Worm (Caenorhabditis elegans) whole organism, midembryonic: ENCODE measurements around the gene C34C12.12.
A peak's percentile ranks its signal among the peaks of the same experiment; 100 is the strongest.

Experiments used
- T22C8.4 ChIP-seq: fragments of 200-800 bp; sonication (Bioruptor generic); IDR thresholded peaks from 2 replicates; pipeline ENCODE4 v1.3.6; 2022; ENCODE audit warnings: missing genetic modification characterization, missing compliant biosample characterization
- cog-1 ChIP-seq: sonication (generic microtip); optimal IDR thresholded peaks from 2 replicates; lab custom pipeline; 2016; ENCODE audit warnings: missing genetic modification characterization, missing compliant biosample characterization
- flt-1 ChIP-seq: fragments of 200-800 bp; sonication (Bioruptor generic); IDR thresholded peaks from 2 replicates; pipeline ENCODE4 v1.3.6; 2022; ENCODE audit warnings: missing genetic modification characterization, missing compliant biosample characterization
- klf-2 ChIP-seq: fragments of 200-800 bp; sonication (Bioruptor generic); conservative IDR thresholded peaks from 2 replicates; pipeline ENCODE4 v1.3.6; 2022; ENCODE audit warnings: missing genetic modification reagents, missing genetic modification characterization, missing compliant biosample characterization
- med-1 ChIP-seq: sonication (generic microtip); optimal IDR thresholded peaks from 2 replicates; lab custom pipeline; 2017; ENCODE audit warnings: missing genetic modification characterization, mild to moderate bottlenecking, missing compliant biosample characterization, antibody characterized with exemption, missing genetic modification reagents; ENCODE audit not compliant: insufficient read depth
- ref-1 ChIP-seq: fragments of 200-800 bp; sonication (Bioruptor generic); conservative IDR thresholded peaks from 2 replicates; pipeline ENCODE4 v1.3.6; 2022; ENCODE audit warnings: missing genetic modification reagents, missing genetic modification characterization, missing compliant biosample characterization
- tab-1 ChIP-seq: fragments of 200-800 bp; sonication (Bioruptor generic); IDR thresholded peaks from 2 replicates; pipeline ENCODE4 v1.3.6; 2022; ENCODE audit warnings: missing genetic modification characterization, missing compliant biosample characterization
- ztf-23 ChIP-seq: fragments of 200-800 bp; sonication (Bioruptor generic); IDR thresholded peaks from 2 replicates; pipeline ENCODE4 v1.3.6; 2022; ENCODE audit warnings: missing genetic modification reagents, missing genetic modification characterization, missing compliant biosample characterization
- ztf-29 ChIP-seq: fragments of 200-800 bp; sonication (Bioruptor generic); IDR thresholded peaks from 2 replicates; pipeline ENCODE4 v1.3.6; 2022; ENCODE audit warnings: missing genetic modification reagents, missing genetic modification characterization, missing compliant biosample characterization

C34C12.12 gene

ce11 chrIII:3456226-3456625, 3.2 kb downstream of the C34C12.12 start:
- TF ChIP-seq flt-1 (0 out of 2 replicates have a peak, but pooled peaks have one; percentile 9), med-1 (GFP tag; lab: Kevin White, UChicago) (no peak), ztf-23 (GFP tag; lab: Robert Waterston, UW) (peak; percentile 77), cog-1 (tag; lab: Kevin White, UChicago) (peak; percentile 59), ref-1 (GFP tag; lab: Robert Waterston, UW) (no peak), T22C8.4 (GFP tag; lab: Robert Waterston, UW) (no peak), tab-1 (no peak)

- TF ChIP-seq ztf-29 (no peak), ztf-23 (GFP tag; lab: Robert Waterston, UW) (peak; percentile 66; the same call in 1 of the 2 replicates), med-1 (GFP tag; lab: Kevin White, UChicago) (no peak), ref-1 (GFP tag; lab: Robert Waterston, UW) (no peak), T22C8.4 (GFP tag; lab: Robert Waterston, UW) (no peak), klf-2 (no peak), tab-1 (no peak), flt-1 (peak; percentile 70; the same call in 1 of the 2 replicates), cog-1 (tag; lab: Kevin White, UChicago) (peak; percentile 46)
Observed at ce11 chrIII:3460061-3460460, 7.1 kb downstream of the C34C12.12 start, which contains the start of gene C34C12.8. C34C12.8 (plus strand) TSS chrIII:3460406.

- TF ChIP-seq T22C8.4 (GFP tag; lab: Robert Waterston, UW) (no peak), tab-1 (no peak), ref-1 (GFP tag; lab: Robert Waterston, UW) (no peak), klf-2 (no peak), flt-1 (no peak), ztf-29 (no peak), cog-1 (tag; lab: Kevin White, UChicago) (no peak), med-1 (GFP tag; lab: Kevin White, UChicago) (no peak), ztf-23 (GFP tag; lab: Robert Waterston, UW) (no peak)
Observed at ce11 chrIII:3461403-3461802, 8.4 kb downstream of the C34C12.12 start, which contains the start of gene pph-6. pph-6 (plus strand) TSS chrIII:3461703.

ce11 chrIII:3467013-3467412, 14.0 kb downstream of the C34C12.12 start:
- TF ChIP-seq tab-1 (no peak), T22C8.4 (GFP tag; lab: Robert Waterston, UW) (no peak), flt-1 (no peak), klf-2 (no peak), med-1 (GFP tag; lab: Kevin White, UChicago) (no peak), cog-1 (tag; lab: Kevin White, UChicago) (no peak), ztf-23 (GFP tag; lab: Robert Waterston, UW) (no peak), ztf-29 (no peak), ref-1 (GFP tag; lab: Robert Waterston, UW) (no peak)

DNA sequence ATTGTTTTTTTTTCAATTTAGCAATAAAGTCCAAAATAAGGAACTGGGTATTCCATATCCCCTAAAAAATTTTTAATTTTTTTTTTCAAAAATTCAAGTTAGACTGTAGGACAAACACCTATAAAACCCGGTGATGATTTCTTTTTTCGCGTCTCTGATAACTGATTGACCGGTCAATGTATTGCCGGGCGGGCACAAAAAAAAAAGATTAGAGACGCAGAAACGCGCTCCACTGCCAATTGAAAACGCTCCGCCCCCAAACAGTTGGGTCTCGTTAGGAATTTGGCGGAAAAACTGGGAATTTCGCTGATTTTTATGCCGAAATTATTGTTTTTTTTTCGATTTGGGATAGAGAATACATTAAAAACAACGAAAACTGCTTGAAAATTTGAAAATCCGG, 15.4 kb downstream of the C34C12.12 start:
- TF ChIP-seq ztf-23 (GFP tag; lab: Robert Waterston, UW): no peak
- TF ChIP-seq flt-1: no peak
- TF ChIP-seq ztf-29: no peak
- no peak for TF ChIP-seq klf-2
- no peak for TF ChIP-seq ref-1 (GFP tag; lab: Robert Waterston, UW)

DNA sequence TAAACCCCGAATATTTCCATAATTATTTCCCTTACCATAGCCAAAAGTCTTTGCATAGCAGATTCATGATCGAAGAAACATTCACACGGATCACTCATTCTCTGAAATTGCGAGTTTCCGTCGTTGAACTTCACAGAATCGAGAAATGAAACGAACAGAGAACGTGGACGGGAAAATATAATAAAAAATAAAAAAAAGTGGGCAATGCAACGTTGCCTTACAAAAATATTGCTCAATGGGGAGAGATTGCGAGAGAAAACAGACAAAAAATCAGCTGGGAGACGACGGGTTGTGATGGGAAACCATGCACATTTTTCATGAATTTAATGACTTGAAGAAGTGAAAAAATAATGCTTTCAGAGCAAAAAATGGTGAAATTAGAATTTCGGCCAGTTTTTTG, 16.7 kb downstream of the C34C12.12 start, which contains the start of gene smim-14:
Gene smim-14 (minus strand): TSS at position 101 of the 400 bp plus-strand sequence.
- TF ChIP-seq cog-1 (tag; lab: Kevin White, UChicago): no peak

- no peak for TF ChIP-seq ztf-23 (GFP tag; lab: Robert Waterston, UW)
Observed at ce11 chrIII:3470433-3470832, 17.4 kb downstream of the C34C12.12 start.

DNA sequence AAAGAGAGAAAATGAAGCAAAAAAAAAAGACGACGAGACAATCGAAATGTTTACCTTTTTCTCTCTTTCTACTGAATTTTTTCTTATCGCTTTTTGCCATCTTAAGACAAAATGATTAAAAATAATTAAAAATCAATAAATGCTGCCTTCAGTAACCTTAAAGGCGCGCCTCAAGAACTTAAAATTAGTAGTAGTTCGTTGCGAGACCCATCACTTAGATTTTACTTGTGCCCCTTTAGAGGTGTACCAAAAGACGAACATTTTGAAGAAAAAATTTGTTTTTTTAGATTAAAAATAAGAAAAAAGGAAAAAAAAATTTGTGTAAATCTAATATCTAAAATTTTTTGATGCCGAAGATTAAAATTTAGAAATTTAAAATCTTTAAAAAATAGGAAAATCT, 18.0 kb downstream of the C34C12.12 start:
- TF ChIP-seq ztf-29 (no peak), med-1 (GFP tag; lab: Kevin White, UChicago) (no peak), T22C8.4 (GFP tag; lab: Robert Waterston, UW) (no peak), ztf-23 (GFP tag; lab: Robert Waterston, UW) (no peak), klf-2 (no peak), tab-1 (no peak), cog-1 (tag; lab: Kevin White, UChicago) (no peak), flt-1 (no peak), ref-1 (GFP tag; lab: Robert Waterston, UW) (no peak)

- TF ChIP-seq klf-2 (no peak), T22C8.4 (GFP tag; lab: Robert Waterston, UW) (peak; percentile 51), med-1 (GFP tag; lab: Kevin White, UChicago) (no peak), tab-1 (no peak), cog-1 (tag; lab: Kevin White, UChicago) (peak; percentile 26)
Observed at ce11 chrIII:3471403-3472053, 18.5 kb downstream of the C34C12.12 start, which contains the start of gene rsu-1. rsu-1 (plus strand) TSS chrIII:3472003.

DNA sequence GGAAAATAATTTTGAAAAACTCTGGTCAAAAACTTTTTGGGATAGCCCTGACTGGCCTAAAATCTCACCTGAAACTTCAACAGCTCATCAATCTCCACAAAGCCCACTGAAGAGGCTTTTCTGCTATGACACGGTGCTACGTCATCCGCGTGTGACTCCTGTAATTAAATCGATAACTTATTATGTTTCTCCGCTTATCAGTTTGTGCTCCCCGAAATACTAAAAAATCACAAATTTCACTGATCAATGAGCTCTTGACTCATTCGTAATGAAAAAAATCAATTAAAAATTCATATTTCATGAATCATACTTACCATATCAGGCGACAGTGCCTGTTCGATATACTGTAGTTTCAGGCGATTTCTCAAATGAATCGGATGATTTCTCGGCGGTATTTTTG, 22.0 kb downstream of the C34C12.12 start:
- TF ChIP-seq klf-2: no peak
- no peak for TF ChIP-seq ztf-23 (GFP tag; lab: Robert Waterston, UW)
- no peak for TF ChIP-seq flt-1
- no peak for TF ChIP-seq cog-1 (tag; lab: Kevin White, UChicago)
- no peak for TF ChIP-seq T22C8.4 (GFP tag; lab: Robert Waterston, UW)
- no peak for TF ChIP-seq tab-1
- no peak for TF ChIP-seq ztf-29
- TF ChIP-seq ref-1 (GFP tag; lab: Robert Waterston, UW): no peak
- TF ChIP-seq med-1 (GFP tag; lab: Kevin White, UChicago): no peak
